Fruit fly (Drosophila melanogaster) whole organism, embryonic: Measurements from ENCODE around the gene Gart.
A peak's percentile ranks its signal among the peaks of the same experiment; 100 is the strongest.

Source experiments
- Antp ChIP-seq: fragments of 200-800 bp; sonication (Bioruptor generic); optimal IDR thresholded peaks from 3 replicates; lab custom pipeline; 2016; ENCODE audit warnings: missing biosample characterization, missing genetic modification characterization
- CG10209 ChIP-seq: fragments of 200-800 bp; sonication (Bioruptor generic); optimal IDR thresholded peaks from 3 replicates; lab custom pipeline; 2017; ENCODE audit warnings: missing biosample characterization, mild to moderate bottlenecking, missing genetic modification characterization, missing genetic modification reagents
- CG12659 ChIP-seq: fragments of 200-800 bp; sonication (Bioruptor generic); optimal IDR thresholded peaks from 3 replicates; lab custom pipeline; 2017; ENCODE audit warnings: mild to moderate bottlenecking, missing biosample characterization, missing genetic modification reagents, missing genetic modification characterization
- CG13296 ChIP-seq: fragments of 200-800 bp; sonication (Bioruptor generic); optimal IDR thresholded peaks from 3 replicates; lab custom pipeline; 2018; ENCODE audit warnings: missing biosample characterization, mild to moderate bottlenecking, missing genetic modification characterization
- CG14441 ChIP-seq: fragments of 200-800 bp; sonication (Bioruptor generic); IDR thresholded peaks from 2 replicates; pipeline ENCODE4 v1.3.6; 2022; ENCODE audit warnings: missing biosample characterization, missing genetic modification characterization
- CG15073 ChIP-seq: fragments of 200-800 bp; sonication (Bioruptor generic); optimal IDR thresholded peaks from 2 replicates; lab custom pipeline; 2016; ENCODE audit warnings: missing biosample characterization, missing genetic modification characterization
- CG17359 ChIP-seq: fragments of 200-800 bp; sonication (Bioruptor generic); optimal IDR thresholded peaks from 3 replicates; lab custom pipeline; 2018; ENCODE audit warnings: missing biosample characterization, mild to moderate bottlenecking, missing genetic modification characterization, moderate library complexity
- CG18011 ChIP-seq: fragments of 200-800 bp; sonication (Bioruptor generic); optimal IDR thresholded peaks from 2 replicates; lab custom pipeline; 2017; ENCODE audit warnings: missing biosample characterization, missing genetic modification characterization, mild to moderate bottlenecking, moderate library complexity, missing genotype
- CG1832 ChIP-seq: fragments of 200-800 bp; sonication (Bioruptor generic); optimal IDR thresholded peaks from 2 replicates; lab custom pipeline; 2017; ENCODE audit warnings: missing biosample characterization, mild to moderate bottlenecking, missing genetic modification characterization, inconsistent platforms
- CG30403 ChIP-seq: fragments of 200-800 bp; sonication (Bioruptor generic); optimal IDR thresholded peaks from 3 replicates; lab custom pipeline; 2016; ENCODE audit warnings: missing biosample characterization, missing genetic modification characterization
- CG32532 ChIP-seq: fragments of 200-800 bp; sonication (Bioruptor generic); IDR thresholded peaks from 2 replicates; pipeline ENCODE4 v1.3.6; 2022; ENCODE audit warnings: missing biosample characterization, missing genetic modification characterization
- CG33213 ChIP-seq: fragments of 200-800 bp; sonication (Bioruptor generic); optimal IDR thresholded peaks from 3 replicates; lab custom pipeline; 2016; ENCODE audit warnings: missing biosample characterization, missing genetic modification characterization
- CG34376 ChIP-seq: fragments of 200-800 bp; sonication (Bioruptor generic); optimal IDR thresholded peaks from 2 replicates; lab custom pipeline; 2018; ENCODE audit warnings: missing biosample characterization, mild to moderate bottlenecking, missing genetic modification characterization
- CG8924 ChIP-seq: fragments of 200-800 bp; optimal IDR thresholded peaks from 3 replicates; lab custom pipeline; 2019; ENCODE audit warnings: missing biosample characterization, mild to moderate bottlenecking, missing genetic modification characterization, moderate library complexity
- Dbx ChIP-seq: fragments of 200-800 bp; sonication (Bioruptor generic); IDR thresholded peaks from 3 replicates; pipeline ENCODE4 v1.3.6; 2022; ENCODE audit warnings: missing biosample characterization, missing genetic modification characterization
- Doc3 ChIP-seq: fragments of 200-800 bp; sonication (Bioruptor generic); IDR thresholded peaks from 3 replicates; pipeline ENCODE4 v1.3.6; 2022; ENCODE audit warnings: missing biosample characterization, missing genetic modification characterization; ENCODE audit not compliant: partially characterized antibody
- Ets65A ChIP-seq: fragments of 200-800 bp; sonication (Bioruptor generic); peaks from one replicate; lab custom pipeline; 2016; ENCODE audit warnings: missing biosample characterization, missing genetic modification characterization
- Nf-YC ChIP-seq: fragments of 200-800 bp; optimal IDR thresholded peaks from 3 replicates; lab custom pipeline; 2019; ENCODE audit warnings: missing biosample characterization, mild to moderate bottlenecking, missing genetic modification characterization, moderate library complexity
- NfI ChIP-seq: fragments of 200-800 bp; sonication (Bioruptor generic); optimal IDR thresholded peaks from 3 replicates; lab custom pipeline; 2018; ENCODE audit warnings: missing biosample characterization, mild to moderate bottlenecking, missing genetic modification characterization, moderate library complexity
- Optix ChIP-seq: fragments of 200-800 bp; sonication (Bioruptor generic); IDR thresholded peaks from 3 replicates; pipeline ENCODE4 v1.3.6; 2022; ENCODE audit warnings: missing biosample characterization, missing genetic modification characterization
- Rfx ChIP-seq: fragments of 200-800 bp; sonication (Bioruptor generic); IDR thresholded peaks from 2 replicates; pipeline ENCODE4 v1.3.6; 2022; ENCODE audit warnings: missing biosample characterization, missing genetic modification characterization
- Scr ChIP-seq: fragments of 200-800 bp; sonication (Bioruptor generic); IDR thresholded peaks from 2 replicates; pipeline ENCODE4 v1.3.6; 2022; ENCODE audit warnings: missing biosample characterization, missing genetic modification characterization; ENCODE audit not compliant: partially characterized antibody
- Sin3A ChIP-seq: fragments of >200 bp; optimal IDR thresholded peaks from 2 replicates; lab custom pipeline; 2018
- Trl ChIP-seq, 3 experiments: fragments of >200 bp in 2 of 3; fragments of 200-800 bp in 1 of 3; sonication (Bioruptor generic) in 1 of 3; optimal IDR thresholded peaks; 2 replicates in 1 of 3; 3 replicates in 2 of 3; lab custom pipeline; 2016 to 2017; ENCODE audit warnings: missing biosample characterization in 1 of 3, missing genetic modification characterization in 1 of 3
- ato ChIP-seq: fragments of 200-800 bp; sonication (Bioruptor generic); IDR thresholded peaks from 2 replicates; pipeline ENCODE4 v1.3.6; 2022; ENCODE audit warnings: missing biosample characterization, missing genetic modification characterization; ENCODE audit not compliant: partially characterized antibody
- az2 ChIP-seq: fragments of 200-800 bp; sonication (Bioruptor generic); optimal IDR thresholded peaks from 3 replicates; lab custom pipeline; 2016; ENCODE audit warnings: missing biosample characterization, missing genetic modification characterization
- bbx ChIP-seq: fragments of 200-800 bp; sonication (Bioruptor generic); IDR thresholded peaks from 2 replicates; pipeline ENCODE4 v1.3.6; 2022; ENCODE audit warnings: missing biosample characterization, missing genetic modification characterization; ENCODE audit not compliant: partially characterized antibody
- cg ChIP-seq: fragments of 200-800 bp; sonication (Bioruptor generic); optimal IDR thresholded peaks from 3 replicates; lab custom pipeline; 2019; ENCODE audit warnings: missing biosample characterization, mild to moderate bottlenecking, missing genetic modification characterization, moderate library complexity
- croc ChIP-seq: fragments of 200-800 bp; sonication (Bioruptor generic); conservative IDR thresholded peaks from 3 replicates; pipeline ENCODE4 v1.3.6; 2022; ENCODE audit warnings: missing biosample characterization, missing genetic modification characterization
- cwo ChIP-seq: fragments of 200-800 bp; sonication (Bioruptor generic); optimal IDR thresholded peaks from 3 replicates; lab custom pipeline; 2017; ENCODE audit warnings: missing biosample characterization, missing genetic modification characterization, mild to moderate bottlenecking, moderate library complexity, missing genetic modification reagents
- danr ChIP-seq: fragments of 200-800 bp; sonication (Bioruptor generic); IDR thresholded peaks from 2 replicates; pipeline ENCODE4 v1.3.6; 2022; ENCODE audit warnings: missing biosample characterization, missing genetic modification characterization
- dpn ChIP-seq, 2 experiments: fragments of 200-800 bp; sonication (Bioruptor generic); optimal IDR thresholded peaks; 3 replicates each; lab custom pipeline; 2016; ENCODE audit warnings: missing biosample characterization in 2 of 2, missing genetic modification characterization in 2 of 2
- fu2 ChIP-seq: fragments of 200-800 bp; sonication (Bioruptor generic); optimal IDR thresholded peaks from 2 replicates; lab custom pipeline; 2016; ENCODE audit warnings: missing biosample characterization, missing genetic modification characterization
- gce ChIP-seq: fragments of 200-800 bp; sonication (Bioruptor generic); IDR thresholded peaks from 3 replicates; pipeline ENCODE4 v1.3.6; 2022; ENCODE audit warnings: missing biosample characterization, missing genetic modification characterization
- gfzf ChIP-seq: fragments of 200-800 bp; sonication (Bioruptor generic); optimal IDR thresholded peaks from 2 replicates; lab custom pipeline; 2016; ENCODE audit warnings: missing biosample characterization, mild to moderate bottlenecking, missing genetic modification characterization, moderate library complexity
- hb ChIP-seq: fragments of 200-800 bp; sonication (Bioruptor generic); IDR thresholded peaks from 3 replicates; pipeline ENCODE4 v1.3.6; 2022; ENCODE audit warnings: missing biosample characterization, missing genetic modification characterization; ENCODE audit not compliant: partially characterized antibody
- kay ChIP-seq: fragments of 200-800 bp; sonication (Bioruptor generic); optimal IDR thresholded peaks from 2 replicates; lab custom pipeline; 2016; ENCODE audit warnings: missing biosample characterization, missing genetic modification characterization
- lab ChIP-seq: fragments of 200-800 bp; sonication (Bioruptor generic); optimal IDR thresholded peaks from 3 replicates; lab custom pipeline; 2017; ENCODE audit warnings: missing biosample characterization, missing genetic modification characterization, mild to moderate bottlenecking, moderate library complexity, missing genetic modification reagents
- mirr ChIP-seq: fragments of 200-800 bp; sonication (Bioruptor generic); optimal IDR thresholded peaks from 3 replicates; lab custom pipeline; 2018; ENCODE audit warnings: missing biosample characterization, mild to moderate bottlenecking, missing genetic modification characterization
- pho ChIP-seq: fragments of 200-800 bp; sonication (Bioruptor generic); optimal IDR thresholded peaks from 2 replicates; lab custom pipeline; 2016; ENCODE audit warnings: missing biosample characterization, missing genetic modification characterization
- row ChIP-seq: fragments of 200-800 bp; sonication (Bioruptor generic); IDR thresholded peaks from 3 replicates; pipeline ENCODE4 v1.3.6; 2022; ENCODE audit warnings: missing biosample characterization, missing genetic modification characterization
- sens ChIP-seq: fragments of 200-800 bp; sonication (Bioruptor generic); peaks from one replicate; lab custom pipeline; 2016; ENCODE audit warnings: missing biosample characterization, missing genetic modification characterization
- sim ChIP-seq: fragments of 200-800 bp; sonication (Bioruptor generic); IDR thresholded peaks from 2 replicates; pipeline ENCODE4 v1.3.6; 2022; ENCODE audit warnings: missing biosample characterization, missing genetic modification characterization
- slbo ChIP-seq: fragments of 200-800 bp; sonication (Bioruptor generic); IDR thresholded peaks from 2 replicates; pipeline ENCODE4 v1.3.6; 2022; ENCODE audit warnings: missing biosample characterization, missing genetic modification characterization
- sqz ChIP-seq: fragments of 200-800 bp; sonication (Bioruptor generic); optimal IDR thresholded peaks from 3 replicates; lab custom pipeline; 2018; ENCODE audit warnings: missing biosample characterization, mild to moderate bottlenecking, missing genetic modification characterization
- trem ChIP-seq: fragments of 200-800 bp; optimal IDR thresholded peaks from 3 replicates; lab custom pipeline; 2019; ENCODE audit warnings: missing biosample characterization, mild to moderate bottlenecking, missing genetic modification characterization, moderate library complexity
- vnd ChIP-seq: fragments of 200-800 bp; sonication (Bioruptor generic); IDR thresholded peaks from 3 replicates; pipeline ENCODE4 v1.3.6; 2022; ENCODE audit warnings: missing biosample characterization, missing genetic modification characterization; ENCODE audit not compliant: partially characterized antibody

Gene Gart

dm6 chr2L:7026988-7027908 lies 3.5 kb upstream of the Gart start, which contains the start of the genes CG31908 and MME1 (continued):
- TF ChIP-seq Dbx (GFP tag; lab: Robert Waterston, UW) (0 out of 3 replicates have a peak, but pooled peaks have one; percentile 38), CG14441 (GFP tag; lab: Robert Waterston, UW) (0 out of 2 replicates have a peak, but pooled peaks have one; percentile 25), CG15073 (no peak), Rfx (GFP tag; lab: Robert Waterston, UW) (peak; percentile 28; the same call in 1 of the 2 replicates), cwo (GFP tag; lab: Kevin White, UChicago) (peak; percentile 67), Ets65A (GFP tag; lab: Kevin White, UChicago) (peak; percentile 93), CG18011 (peak; percentile 3), Antp (GFP tag; lab: Kevin White, UChicago) (peak; percentile 30), bbx (GFP tag; lab: Robert Waterston, UW) (peak; percentile 68), CG17359 (tag; lab: Kevin White, UChicago) (no peak), pho (GFP tag; lab: Kevin White, UChicago) (peak; percentile 52), trem (tag; lab: Kevin White, UChicago) (peak; percentile 56), row (peak; percentile 41; the same call in 1 of the 3 replicates), Doc3 (GFP tag; lab: Robert Waterston, UW) (peak; percentile 79), CG13296 (GFP tag; lab: Kevin White, UChicago) (no peak), Nf-YC (tag; lab: Kevin White, UChicago) (peak; percentile 16), danr (GFP tag; lab: Robert Waterston, UW) (no peak), Scr (GFP tag; lab: Robert Waterston, UW) (peak; percentile 85), Optix (GFP tag; lab: Robert Waterston, UW) (no peak), az2 (GFP tag; lab: Kevin White, UChicago) (peak; percentile 4), slbo (GFP tag; lab: Robert Waterston, UW) (peak; percentile 45; the same call in 1 of the 2 replicates), ato (GFP tag; lab: Robert Waterston, UW) (peak; percentile 75; the same call in 1 of the 2 replicates), CG12659 (GFP tag; lab: Kevin White, UChicago) (peak; percentile 56), gce (GFP tag; lab: Robert Waterston, UW) (no peak), CG33213 (peak; percentile 4), kay (GFP tag; lab: Kevin White, UChicago) (peak; percentile 11), vnd (GFP tag; lab: Robert Waterston, UW) (peak; percentile 78), sim (GFP tag; lab: Robert Waterston, UW) (no peak), dpn (GFP tag; optimal IDR thresholded peaks at IDR 0.05; lab: Kevin White, UChicago) (peak; percentile 31 to 41), NfI (peak; percentile 14), cg (no peak), CG8924 (tag; lab: Kevin White, UChicago) (peak; percentile 42), hb (GFP tag; lab: Robert Waterston, UW) (peak; percentile 66; the same call in 1 of the 3 replicates), CG10209 (GFP tag; lab: Kevin White, UChicago) (no peak), CG32532 (peak; percentile 45; the same call in 1 of the 2 replicates), CG34376 (GFP tag; lab: Kevin White, UChicago) (peak; percentile 69), croc (GFP tag; lab: Robert Waterston, UW) (no peak), CG30403 (GFP tag; lab: Kevin White, UChicago) (peak; percentile 36), Trl (optimal IDR thresholded peaks at IDR 0.05; lab: Kevin White, UChicago) (no peak), Trl (GFP tag; optimal IDR thresholded peaks at IDR 0.05; lab: Kevin White, UChicago) (peak; percentile 25), lab (GFP tag; lab: Kevin White, UChicago) (peak; percentile 20), fu2 (peak; percentile 39), sens (GFP tag; lab: Kevin White, UChicago) (peak; percentile 84), sqz (GFP tag; lab: Kevin White, UChicago) (no peak), Sin3A (peak; percentile 71), CG1832 (no peak), gfzf (GFP tag; lab: Kevin White, UChicago) (peak; percentile 12), mirr (no peak)
